Worm (Caenorhabditis elegans) whole organism, L1 larva: Measurements from ENCODE around the gene F18F11.4.

Experiments used
- blmp-1 ChIP-seq: fragments of 150-350 bp; optimal IDR thresholded peaks from 2 replicates; lab custom pipeline; 2014; ENCODE audit warnings: missing biosample characterization, missing genetic modification characterization
- dsc-1 ChIP-seq: sonication (generic microtip); optimal IDR thresholded peaks from 2 replicates; lab custom pipeline; 2016; ENCODE audit warnings: mild to moderate bottlenecking, missing genetic modification characterization, missing compliant biosample characterization
- pax-3 ChIP-seq: fragments of 200-800 bp; sonication (Bioruptor generic); optimal IDR thresholded peaks from 2 replicates; lab custom pipeline; 2018; ENCODE audit warnings: mild to moderate bottlenecking, missing genetic modification characterization, moderate library complexity, missing compliant biosample characterization

- TF ChIP-seq blmp-1 (tag; lab: Kevin White, UChicago): no peak
- no peak for TF ChIP-seq dsc-1 (tag; lab: Kevin White, UChicago)
- TF ChIP-seq pax-3 (tag; lab: Kevin White, UChicago): no peak
Observed at ce11 chrIV:330523-330922, at the start of gene F18F11.4.
